Fruit fly (Drosophila melanogaster) whole organism, embryonic: Measurements from ENCODE around the gene Eig71Eg.
A peak's percentile ranks its signal among the peaks of the same experiment; 100 is the strongest.

Experiments used
- Bgb ChIP-seq: fragments of 200-800 bp; sonication (Bioruptor generic); IDR thresholded peaks from 2 replicates; pipeline ENCODE4 v1.3.6; 2022; ENCODE audit warnings: missing biosample characterization, missing genetic modification characterization; ENCODE audit not compliant: partially characterized antibody
- CG12299 ChIP-seq: fragments of 200-800 bp; sonication (Bioruptor generic); optimal IDR thresholded peaks from 2 replicates; lab custom pipeline; 2018; ENCODE audit warnings: missing biosample characterization, mild to moderate bottlenecking, missing genetic modification characterization
- CG13296 ChIP-seq: fragments of 200-800 bp; sonication (Bioruptor generic); optimal IDR thresholded peaks from 3 replicates; lab custom pipeline; 2018; ENCODE audit warnings: missing biosample characterization, mild to moderate bottlenecking, missing genetic modification characterization
- CG14667 ChIP-seq: fragments of 200-800 bp; sonication (Bioruptor generic); IDR thresholded peaks from 2 replicates; pipeline ENCODE4 v1.3.6; 2022; ENCODE audit warnings: missing biosample characterization, missing genetic modification characterization
- CG14860 ChIP-seq: fragments of 200-800 bp; sonication (Bioruptor generic); IDR thresholded peaks from 3 replicates; pipeline ENCODE4 v1.3.6; 2022; ENCODE audit warnings: missing biosample characterization, missing genetic modification characterization; ENCODE audit not compliant: partially characterized antibody
- CG15696 ChIP-seq: fragments of 200-800 bp; sonication (Bioruptor generic); optimal IDR thresholded peaks from 2 replicates; lab custom pipeline; 2019; ENCODE audit warnings: missing biosample characterization, mild to moderate bottlenecking, missing genetic modification characterization, moderate library complexity
- CG17829 ChIP-seq: fragments of 200-800 bp; optimal IDR thresholded peaks from 2 replicates; lab custom pipeline; 2019; ENCODE audit warnings: missing biosample characterization, mild to moderate bottlenecking, missing genetic modification characterization, moderate library complexity
- CG2678 ChIP-seq: fragments of 200-800 bp; sonication (Bioruptor generic); optimal IDR thresholded peaks from 3 replicates; lab custom pipeline; 2019; ENCODE audit warnings: missing biosample characterization, mild to moderate bottlenecking, missing genetic modification characterization, moderate library complexity
- CG2712 ChIP-seq: fragments of 200-800 bp; optimal IDR thresholded peaks from 3 replicates; lab custom pipeline; 2019; ENCODE audit warnings: missing biosample characterization, mild to moderate bottlenecking, missing genetic modification characterization, moderate library complexity
- CG30431 ChIP-seq: fragments of 200-800 bp; sonication (Bioruptor generic); optimal IDR thresholded peaks from 2 replicates; lab custom pipeline; 2017; ENCODE audit warnings: missing biosample characterization, missing genetic modification characterization
- CG32772 ChIP-seq: fragments of 200-800 bp; sonication (Bioruptor generic); IDR thresholded peaks from 2 replicates; pipeline ENCODE4 v1.3.6; 2022; ENCODE audit warnings: missing biosample characterization, missing genetic modification characterization
- CG4617 ChIP-seq: fragments of 200-800 bp; sonication (Bioruptor generic); optimal IDR thresholded peaks from 3 replicates; lab custom pipeline; 2016; ENCODE audit warnings: missing biosample characterization, missing genetic modification characterization, borderline replicate concordance
- CG5180 ChIP-seq: fragments of 200-800 bp; sonication (Bioruptor generic); optimal IDR thresholded peaks from 3 replicates; lab custom pipeline; 2017; ENCODE audit warnings: missing biosample characterization, missing genetic modification characterization, mild to moderate bottlenecking, moderate library complexity, missing genetic modification reagents
- CG6854 ChIP-seq: fragments of 200-800 bp; sonication (Bioruptor generic); optimal IDR thresholded peaks from 3 replicates; lab custom pipeline; 2017; ENCODE audit warnings: missing biosample characterization, mild to moderate bottlenecking, missing genetic modification characterization
- CG7372 ChIP-seq: fragments of 200-800 bp; sonication (Bioruptor generic); IDR thresholded peaks from 2 replicates; pipeline ENCODE4 v1.3.6; 2022; ENCODE audit warnings: missing biosample characterization, missing genetic modification characterization
- CG8281 ChIP-seq: fragments of 200-800 bp; sonication (Bioruptor generic); optimal IDR thresholded peaks from 2 replicates; lab custom pipeline; 2018; ENCODE audit warnings: missing biosample characterization, mild to moderate bottlenecking, missing genetic modification characterization, moderate library complexity
- CrebB ChIP-seq: fragments of 200-800 bp; sonication (Bioruptor generic); optimal IDR thresholded peaks from 3 replicates; lab custom pipeline; 2018; ENCODE audit warnings: missing biosample characterization, mild to moderate bottlenecking, missing genetic modification characterization
- Dref ChIP-seq: fragments of 200-800 bp; sonication (Bioruptor generic); IDR thresholded peaks from 2 replicates; pipeline ENCODE4 v1.3.6; 2022; ENCODE audit warnings: missing biosample characterization, missing genetic modification characterization
- ERR ChIP-seq: fragments of 200-800 bp; sonication (Bioruptor generic); optimal IDR thresholded peaks from 2 replicates; lab custom pipeline; 2016; ENCODE audit warnings: missing biosample characterization, missing genetic modification characterization
- Fer3 ChIP-seq: fragments of 200-800 bp; sonication (Bioruptor generic); optimal IDR thresholded peaks from 2 replicates; lab custom pipeline; 2018; ENCODE audit warnings: missing biosample characterization, mild to moderate bottlenecking, missing genetic modification characterization, moderate library complexity
- HmgZ ChIP-seq: fragments of 200-800 bp; sonication (Bioruptor generic); optimal IDR thresholded peaks from 2 replicates; lab custom pipeline; 2018; ENCODE audit warnings: missing biosample characterization, mild to moderate bottlenecking, missing genetic modification characterization
- Hr3 ChIP-seq: fragments of 200-800 bp; sonication (Bioruptor generic); optimal IDR thresholded peaks from 3 replicates; lab custom pipeline; 2016; ENCODE audit warnings: missing biosample characterization, missing genetic modification characterization
- Mes4 ChIP-seq: fragments of 200-800 bp; sonication (Bioruptor generic); optimal IDR thresholded peaks from 2 replicates; lab custom pipeline; 2016; ENCODE audit warnings: missing biosample characterization, missing genetic modification characterization
- Ravus ChIP-seq: fragments of 200-800 bp; sonication (Bioruptor generic); IDR thresholded peaks from 2 replicates; pipeline ENCODE4 v1.3.6; 2022; ENCODE audit warnings: missing biosample characterization, missing genetic modification characterization
- Side ChIP-seq: fragments of 200-800 bp; sonication (Bioruptor generic); optimal IDR thresholded peaks from 2 replicates; lab custom pipeline; 2016; ENCODE audit warnings: missing biosample characterization, missing genetic modification characterization
- ac ChIP-seq: fragments of 200-800 bp; sonication (Bioruptor generic); optimal IDR thresholded peaks from 3 replicates; lab custom pipeline; 2017; ENCODE audit warnings: missing biosample characterization, mild to moderate bottlenecking, missing genetic modification characterization
- bcd ChIP-seq: fragments of 200-800 bp; sonication (Bioruptor generic); optimal IDR thresholded peaks from 2 replicates; lab custom pipeline; 2017; ENCODE audit warnings: missing biosample characterization, mild to moderate bottlenecking, missing genetic modification characterization
- ci ChIP-seq: fragments of 200-800 bp; sonication (Bioruptor generic); IDR thresholded peaks from 3 replicates; pipeline ENCODE4 v1.3.6; 2022; ENCODE audit warnings: missing biosample characterization, missing genetic modification characterization
- crc ChIP-seq: fragments of 200-800 bp; sonication (Bioruptor generic); optimal IDR thresholded peaks from 2 replicates; lab custom pipeline; 2016; ENCODE audit warnings: missing biosample characterization, missing genetic modification characterization
- dati ChIP-seq: fragments of 200-800 bp; sonication (Bioruptor generic); IDR thresholded peaks from 2 replicates; pipeline ENCODE4 v1.3.6; 2022; ENCODE audit warnings: missing biosample characterization, missing genetic modification characterization
- dmrt11E ChIP-seq: fragments of 200-800 bp; sonication (Bioruptor generic); optimal IDR thresholded peaks from 3 replicates; lab custom pipeline; 2018; ENCODE audit warnings: missing biosample characterization, mild to moderate bottlenecking, missing genetic modification characterization, moderate library complexity
- ems ChIP-seq: fragments of 200-800 bp; sonication (Bioruptor generic); optimal IDR thresholded peaks from 3 replicates; lab custom pipeline; 2016; ENCODE audit warnings: missing biosample characterization, missing genetic modification characterization
- eyg ChIP-seq: fragments of 200-800 bp; sonication (Bioruptor generic); optimal IDR thresholded peaks from 3 replicates; lab custom pipeline; 2016; ENCODE audit warnings: missing biosample characterization, missing genetic modification characterization
- grau ChIP-seq: fragments of 200-800 bp; optimal IDR thresholded peaks from 3 replicates; lab custom pipeline; 2019; ENCODE audit warnings: missing biosample characterization, mild to moderate bottlenecking, missing genetic modification characterization, moderate library complexity
- gsb ChIP-seq: fragments of 200-800 bp; sonication (Bioruptor generic); IDR thresholded peaks from 2 replicates; pipeline ENCODE4 v1.3.6; 2022; ENCODE audit warnings: missing biosample characterization, missing genetic modification characterization
- her ChIP-seq: fragments of 200-800 bp; sonication (Bioruptor generic); optimal IDR thresholded peaks from 2 replicates; lab custom pipeline; 2016; ENCODE audit warnings: missing biosample characterization, missing genetic modification characterization
- kah ChIP-seq: fragments of 200-800 bp; sonication (Bioruptor generic); optimal IDR thresholded peaks from 2 replicates; lab custom pipeline; 2018; ENCODE audit warnings: missing biosample characterization, mild to moderate bottlenecking, missing genetic modification characterization
- kay ChIP-seq: fragments of 200-800 bp; sonication (Bioruptor generic); optimal IDR thresholded peaks from 2 replicates; lab custom pipeline; 2016; ENCODE audit warnings: missing biosample characterization, missing genetic modification characterization
- mam ChIP-seq: fragments of 200-800 bp; sonication (Bioruptor generic); optimal IDR thresholded peaks from 3 replicates; lab custom pipeline; 2016; ENCODE audit warnings: missing biosample characterization, missing genetic modification characterization
- oc ChIP-seq: fragments of 200-800 bp; sonication (Bioruptor generic); optimal IDR thresholded peaks from 2 replicates; lab custom pipeline; 2018; ENCODE audit warnings: missing biosample characterization, mild to moderate bottlenecking, missing genetic modification characterization, moderate library complexity
- otp ChIP-seq: fragments of 200-800 bp; sonication (Bioruptor generic); IDR thresholded peaks from 3 replicates; pipeline ENCODE4, ENCODE4 v1.3.6; 2022; ENCODE audit warnings: missing biosample characterization, missing genetic modification characterization
- p53 ChIP-seq: fragments of 200-800 bp; sonication (Bioruptor generic); optimal IDR thresholded peaks from 2 replicates; lab custom pipeline; 2016; ENCODE audit warnings: missing biosample characterization, missing genetic modification characterization
- scrt ChIP-seq: fragments of 200-800 bp; sonication (Bioruptor generic); optimal IDR thresholded peaks from 2 replicates; lab custom pipeline; 2018; ENCODE audit warnings: missing biosample characterization, mild to moderate bottlenecking, missing genetic modification characterization, moderate library complexity
- sens-2 ChIP-seq: fragments of 200-800 bp; sonication (Bioruptor generic); IDR thresholded peaks from 2 replicates; pipeline ENCODE4 v1.3.6; 2022; ENCODE audit warnings: missing biosample characterization, missing genetic modification characterization
- sim ChIP-seq: fragments of 200-800 bp; sonication (Bioruptor generic); IDR thresholded peaks from 2 replicates; pipeline ENCODE4 v1.3.6; 2022; ENCODE audit warnings: missing biosample characterization, missing genetic modification characterization
- sisA ChIP-seq: fragments of 200-800 bp; sonication (Bioruptor generic); IDR thresholded peaks from 2 replicates; pipeline ENCODE4 v1.3.6; 2022; ENCODE audit warnings: missing biosample characterization, missing genetic modification characterization
- sna ChIP-seq: fragments of 200-800 bp; sonication (Bioruptor generic); IDR thresholded peaks from 2 replicates; pipeline ENCODE4 v1.3.6; 2022; ENCODE audit warnings: missing biosample characterization, missing genetic modification characterization; ENCODE audit not compliant: partially characterized antibody
- so ChIP-seq: fragments of 200-800 bp; sonication (Bioruptor generic); IDR thresholded peaks from 3 replicates; pipeline ENCODE4 v1.3.6; 2022; ENCODE audit warnings: missing biosample characterization, missing genetic modification characterization
- ttk ChIP-seq: fragments of 200-800 bp; sonication (Bioruptor generic); IDR thresholded peaks from 2 replicates; pipeline ENCODE4 v2.1.2; 2022; ENCODE audit warnings: missing biosample characterization, missing genetic modification characterization
- zen2 ChIP-seq: fragments of 200-800 bp; sonication (Bioruptor generic); IDR thresholded peaks from 3 replicates; pipeline ENCODE4 v1.3.6; 2022; ENCODE audit warnings: missing biosample characterization, missing genetic modification characterization; ENCODE audit not compliant: partially characterized antibody

The Eig71Eg gene

dm6 chr3L:15619626-15620247 lies 37.7 kb upstream of the Eig71Eg start, which contains the start of gene Phs (continued):
- TF ChIP-seq Fer3 (tag; lab: Kevin White, UChicago) (peak; percentile 67), CG8281 (tag; lab: Kevin White, UChicago) (no peak), CG32772 (GFP tag; lab: Robert Waterston, UW) (peak; percentile 64; the same call in 1 of the 2 replicates), zen2 (GFP tag; lab: Robert Waterston, UW) (no peak), CG17829 (tag; lab: Kevin White, UChicago) (peak; percentile 55), Bgb (GFP tag; lab: Robert Waterston, UW) (peak; percentile 65), ems (GFP tag; lab: Kevin White, UChicago) (peak; percentile 80), sens-2 (GFP tag; lab: Robert Waterston, UW) (peak; percentile 63), Side (GFP tag; lab: Kevin White, UChicago) (peak; percentile 90), bcd (GFP tag; lab: Kevin White, UChicago) (peak; percentile 76), oc (peak; percentile 23), her (GFP tag; lab: Kevin White, UChicago) (peak; percentile 90), ac (GFP tag; lab: Kevin White, UChicago) (peak; percentile 36), sim (GFP tag; lab: Robert Waterston, UW) (no peak), scrt (peak; percentile 28), CG14667 (GFP tag; lab: Robert Waterston, UW) (0 out of 2 replicates have a peak, but pooled peaks have one; percentile 51), CG30431 (GFP tag; lab: Kevin White, UChicago) (peak; percentile 68), sna (peak; percentile 14; the same call in 1 of the 2 replicates), CG2712 (peak; percentile 51), CG5180 (GFP tag; lab: Kevin White, UChicago) (no peak), eyg (GFP tag; lab: Kevin White, UChicago) (peak; percentile 80), HmgZ (tag; lab: Kevin White, UChicago) (peak; percentile 86), otp (GFP tag; lab: Robert Waterston, UW) (peak; percentile 78), CG14860 (GFP tag; lab: Robert Waterston, UW) (no peak), CG2678 (tag; lab: Kevin White, UChicago) (peak; percentile 38), CrebB (peak; percentile 77), ttk (GFP tag; lab: Robert Waterston, UW) (peak; percentile 73), crc (GFP tag; lab: Kevin White, UChicago) (peak; percentile 77), Hr3 (GFP tag; lab: Kevin White, UChicago) (peak; percentile 55), CG7372 (GFP tag; lab: Robert Waterston, UW) (peak; percentile 82), dmrt11E (tag; lab: Kevin White, UChicago) (peak; percentile 45), ci (GFP tag; lab: Robert Waterston, UW) (peak; percentile 87), Dref (GFP tag; lab: Robert Waterston, UW) (peak; percentile 50), grau (peak; percentile 55), CG15696 (tag; lab: Kevin White, UChicago) (no peak), p53 (GFP tag; lab: Kevin White, UChicago) (peak; percentile 71), sisA (peak; percentile 73), CG12299 (tag; lab: Kevin White, UChicago) (no peak), kay (GFP tag; lab: Kevin White, UChicago) (peak; percentile 61), so (GFP tag; lab: Robert Waterston, UW) (peak; percentile 68; the same call in 2 of the 3 replicates), kah (GFP tag; lab: Kevin White, UChicago) (no peak), CG6854 (peak; percentile 7), CG13296 (GFP tag; lab: Kevin White, UChicago) (peak; percentile 53), mam (GFP tag; lab: Kevin White, UChicago) (peak; percentile 92), CG4617 (GFP tag; lab: Kevin White, UChicago) (peak; percentile 70), Mes4 (GFP tag; lab: Kevin White, UChicago) (peak; percentile 72), gsb (GFP tag; lab: Robert Waterston, UW) (peak; percentile 61; the same call in 1 of the 2 replicates), dati (GFP tag; lab: Robert Waterston, UW) (no peak), Ravus (GFP tag; lab: Robert Waterston, UW) (no peak), ERR (peak; percentile 92)
